Worm (Caenorhabditis elegans): Measurements from ENCODE around the gene str-37.
A peak's percentile ranks its signal among the peaks of the same experiment; 100 is the strongest.

str-37 gene

ce11 chrV:13366488-13366887 lies 38.9 kb downstream of the str-37 start:
- TF ChIP-seq ztf-23 (GFP tag; IDR thresholded peaks at IDR 0.05) (no peak), tab-1 (GFP tag; IDR thresholded peaks at IDR 0.05) (no peak), klf-2 (GFP tag; conservative IDR thresholded peaks at IDR 0.05) (no peak), T22C8.4 (GFP tag; IDR thresholded peaks at IDR 0.05) (no peak), flt-1 (GFP tag; IDR thresholded peaks at IDR 0.05) (no peak), ref-1 (GFP tag; conservative IDR thresholded peaks at IDR 0.05) (no peak), cog-1 (tag; optimal IDR thresholded peaks at IDR 0.05) (no peak), med-1 (GFP tag; optimal IDR thresholded peaks at IDR 0.05; ENCODE audit: insufficient read depth) (no peak), ztf-29 (GFP tag; IDR thresholded peaks at IDR 0.05) (no peak)

ce11 chrV:13367024-13367423 lies 39.5 kb downstream of the str-37 start, which contains the start of gene srx-125:
srx-125 (plus strand) TSS chrV:13367324.
- TF ChIP-seq med-1 (GFP tag; optimal IDR thresholded peaks at IDR 0.05; ENCODE audit: insufficient read depth): no peak

ce11 chrV:13369663-13370062 lies 42.1 kb downstream of the str-37 start:
- TF ChIP-seq med-1 (GFP tag; optimal IDR thresholded peaks at IDR 0.05; ENCODE audit: insufficient read depth) (no peak), tab-1 (GFP tag; IDR thresholded peaks at IDR 0.05) (no peak), T22C8.4 (GFP tag; IDR thresholded peaks at IDR 0.05) (no peak), ztf-23 (GFP tag; IDR thresholded peaks at IDR 0.05) (no peak), klf-2 (GFP tag; conservative IDR thresholded peaks at IDR 0.05) (no peak), flt-1 (GFP tag; IDR thresholded peaks at IDR 0.05) (no peak), ztf-29 (GFP tag; IDR thresholded peaks at IDR 0.05) (no peak), ref-1 (GFP tag; conservative IDR thresholded peaks at IDR 0.05) (no peak), cog-1 (tag; optimal IDR thresholded peaks at IDR 0.05) (no peak)

- TF ChIP-seq ztf-23 (GFP tag; IDR thresholded peaks at IDR 0.05): no peak
- no peak for TF ChIP-seq T22C8.4 (GFP tag; IDR thresholded peaks at IDR 0.05)
- no peak for TF ChIP-seq ztf-29 (GFP tag; IDR thresholded peaks at IDR 0.05)
- no peak for TF ChIP-seq med-1 (GFP tag; optimal IDR thresholded peaks at IDR 0.05; ENCODE audit: insufficient read depth)
- TF ChIP-seq tab-1 (GFP tag; IDR thresholded peaks at IDR 0.05): no peak
- TF ChIP-seq klf-2 (GFP tag; conservative IDR thresholded peaks at IDR 0.05): no peak
- no peak for TF ChIP-seq flt-1 (GFP tag; IDR thresholded peaks at IDR 0.05)
- no peak for TF ChIP-seq cog-1 (tag; optimal IDR thresholded peaks at IDR 0.05)
- no peak for TF ChIP-seq ref-1 (GFP tag; conservative IDR thresholded peaks at IDR 0.05)
Measured at ce11 chrV:13370265-13370664, 42.7 kb downstream of the str-37 start.

ce11 chrV:13371336-13371735 lies 43.8 kb downstream of the str-37 start:
- TF ChIP-seq ztf-29 (GFP tag; IDR thresholded peaks at IDR 0.05): no peak

- TF ChIP-seq ref-1 (GFP tag; conservative IDR thresholded peaks at IDR 0.05): no peak
- TF ChIP-seq T22C8.4 (GFP tag; IDR thresholded peaks at IDR 0.05): no peak
- TF ChIP-seq cog-1 (tag; optimal IDR thresholded peaks at IDR 0.05): no peak
- no peak for TF ChIP-seq flt-1 (GFP tag; IDR thresholded peaks at IDR 0.05)
- no peak for TF ChIP-seq ztf-23 (GFP tag; IDR thresholded peaks at IDR 0.05)
- no peak for TF ChIP-seq tab-1 (GFP tag; IDR thresholded peaks at IDR 0.05)
- TF ChIP-seq ztf-29 (GFP tag; IDR thresholded peaks at IDR 0.05): no peak
- TF ChIP-seq klf-2 (GFP tag; conservative IDR thresholded peaks at IDR 0.05): no peak
- TF ChIP-seq med-1 (GFP tag; optimal IDR thresholded peaks at IDR 0.05; ENCODE audit: insufficient read depth): no peak
Measured at ce11 chrV:13372821-13373220, 45.3 kb downstream of the str-37 start.

- TF ChIP-seq klf-2 (GFP tag; conservative IDR thresholded peaks at IDR 0.05) (no peak), cog-1 (tag; optimal IDR thresholded peaks at IDR 0.05) (no peak), ztf-23 (GFP tag; IDR thresholded peaks at IDR 0.05) (no peak), ztf-29 (GFP tag; IDR thresholded peaks at IDR 0.05) (no peak), ref-1 (GFP tag; conservative IDR thresholded peaks at IDR 0.05) (no peak), T22C8.4 (GFP tag; IDR thresholded peaks at IDR 0.05) (no peak), med-1 (GFP tag; optimal IDR thresholded peaks at IDR 0.05; ENCODE audit: insufficient read depth) (no peak)
Measured at ce11 chrV:13373643-13374042, 46.1 kb downstream of the str-37 start.

ce11 chrV:13374532-13374931 lies 47.0 kb downstream of the str-37 start:
- TF ChIP-seq flt-1 (GFP tag; IDR thresholded peaks at IDR 0.05) (peak; percentile 59; the same call in 1 of the 2 replicates), ztf-29 (GFP tag; IDR thresholded peaks at IDR 0.05) (no peak)

- TF ChIP-seq tab-1 (GFP tag; IDR thresholded peaks at IDR 0.05): no peak
- TF ChIP-seq flt-1 (GFP tag; IDR thresholded peaks at IDR 0.05): no peak
- no peak for TF ChIP-seq med-1 (GFP tag; optimal IDR thresholded peaks at IDR 0.05; ENCODE audit: insufficient read depth)
- no peak for TF ChIP-seq cog-1 (tag; optimal IDR thresholded peaks at IDR 0.05)
- TF ChIP-seq T22C8.4 (GFP tag; IDR thresholded peaks at IDR 0.05): no peak
- TF ChIP-seq klf-2 (GFP tag; conservative IDR thresholded peaks at IDR 0.05): no peak
- no peak for TF ChIP-seq ztf-29 (GFP tag; IDR thresholded peaks at IDR 0.05)
- no peak for TF ChIP-seq ztf-23 (GFP tag; IDR thresholded peaks at IDR 0.05)
- TF ChIP-seq ref-1 (GFP tag; conservative IDR thresholded peaks at IDR 0.05): no peak
Measured at ce11 chrV:13375861-13376260, 48.3 kb downstream of the str-37 start.

- no peak for TF ChIP-seq med-1 (GFP tag; optimal IDR thresholded peaks at IDR 0.05; ENCODE audit: insufficient read depth)
- no peak for TF ChIP-seq ref-1 (GFP tag; conservative IDR thresholded peaks at IDR 0.05)
- TF ChIP-seq T22C8.4 (GFP tag; IDR thresholded peaks at IDR 0.05): no peak
- TF ChIP-seq ztf-29 (GFP tag; IDR thresholded peaks at IDR 0.05): no peak
- TF ChIP-seq flt-1 (GFP tag; IDR thresholded peaks at IDR 0.05): no peak
- no peak for TF ChIP-seq ztf-23 (GFP tag; IDR thresholded peaks at IDR 0.05)
- TF ChIP-seq tab-1 (GFP tag; IDR thresholded peaks at IDR 0.05): no peak
- TF ChIP-seq cog-1 (tag; optimal IDR thresholded peaks at IDR 0.05): no peak
- TF ChIP-seq klf-2 (GFP tag; conservative IDR thresholded peaks at IDR 0.05): no peak
Measured at ce11 chrV:13377130-13377529, 49.6 kb downstream of the str-37 start.

Data from whole organism, midembryonic.